Worm (Caenorhabditis elegans) whole organism, late embryonic: Measurements from ENCODE around the gene T05B11.4.

Experiments used
- C08G9.2 ChIP-seq: sonication (generic microtip); optimal IDR thresholded peaks from 2 replicates; lab custom pipeline; 2016; ENCODE audit warnings: mild to moderate bottlenecking, missing genetic modification characterization, moderate library complexity, missing compliant biosample characterization
- F13H6.1 ChIP-seq: sonication (generic microtip); optimal IDR thresholded peaks from 2 replicates; lab custom pipeline; 2016; ENCODE audit warnings: missing genetic modification characterization, missing compliant biosample characterization
- K02D7.2 ChIP-seq: sonication (generic microtip); optimal IDR thresholded peaks from 2 replicates; lab custom pipeline; 2017; ENCODE audit warnings: mild to moderate bottlenecking, missing genetic modification characterization, missing compliant biosample characterization
- K09A11.1 ChIP-seq: sonication (generic microtip); optimal IDR thresholded peaks from 2 replicates; lab custom pipeline; 2017; ENCODE audit warnings: antibody characterized with exemption, mild to moderate bottlenecking, missing genetic modification characterization, missing compliant biosample characterization; ENCODE audit not compliant: insufficient read depth
- T23F11.4 ChIP-seq: fragments of 200-800 bp; sonication (Bioruptor generic); optimal IDR thresholded peaks from 2 replicates; lab custom pipeline; 2018; ENCODE audit warnings: mild to moderate bottlenecking, missing genetic modification characterization, missing compliant biosample characterization
- Y22D7AL.16 ChIP-seq: sonication (generic microtip); optimal IDR thresholded peaks from 2 replicates; lab custom pipeline; 2016; ENCODE audit warnings: missing genetic modification characterization, missing compliant biosample characterization
- ama-1 ChIP-seq: fragments of 150-350 bp; optimal IDR thresholded peaks from 2 replicates; lab custom pipeline; 2014
- ceh-14 ChIP-seq: sonication (generic microtip); optimal IDR thresholded peaks from 2 replicates; lab custom pipeline; 2016; ENCODE audit warnings: missing genotype, missing genetic modification characterization, missing compliant biosample characterization
- ceh-18 ChIP-seq: sonication (generic microtip); optimal IDR thresholded peaks from 2 replicates; lab custom pipeline; 2016; ENCODE audit warnings: missing genetic modification characterization, missing compliant biosample characterization
- ceh-2 ChIP-seq: sonication (generic microtip); optimal IDR thresholded peaks from 2 replicates; lab custom pipeline; 2016; ENCODE audit warnings: missing genotype, missing genetic modification characterization, missing compliant biosample characterization
- ceh-22 ChIP-seq: sonication (generic microtip); optimal IDR thresholded peaks from 2 replicates; lab custom pipeline; 2017; ENCODE audit warnings: missing biosample characterization, missing genetic modification characterization
- ceh-34 ChIP-seq: sonication (generic microtip); optimal IDR thresholded peaks from 2 replicates; lab custom pipeline; 2016; ENCODE audit warnings: mild to moderate bottlenecking, missing genetic modification characterization, missing compliant biosample characterization
- ceh-45 ChIP-seq: fragments of 200-800 bp; sonication (Bioruptor generic); IDR thresholded peaks from 2 replicates; pipeline ENCODE4 v1.3.6; 2022; ENCODE audit warnings: missing genetic modification reagents, missing genetic modification characterization, missing compliant biosample characterization
- ceh-48 ChIP-seq: sonication (generic microtip); optimal IDR thresholded peaks from 2 replicates; lab custom pipeline; 2016; ENCODE audit warnings: missing genetic modification characterization, inconsistent platforms, missing compliant biosample characterization
- dmd-4 ChIP-seq: sonication (generic microtip); optimal IDR thresholded peaks from 2 replicates; lab custom pipeline; 2016; ENCODE audit warnings: borderline replicate concordance, missing genetic modification characterization, missing compliant biosample characterization
- ets-4 ChIP-seq: sonication (generic microtip); optimal IDR thresholded peaks from 2 replicates; lab custom pipeline; 2016; ENCODE audit warnings: missing genetic modification characterization, missing compliant biosample characterization
- eyg-1 ChIP-seq: sonication (generic microtip); optimal IDR thresholded peaks from 2 replicates; lab custom pipeline; 2016; ENCODE audit warnings: missing genotype, missing genetic modification characterization, missing compliant biosample characterization
- fkh-10 ChIP-seq: fragments of 150-350 bp; optimal IDR thresholded peaks from 2 replicates; lab custom pipeline; 2014; ENCODE audit warnings: missing biosample characterization, missing genetic modification reagents, missing genetic modification characterization
- fkh-6 ChIP-seq: sonication (generic microtip); optimal IDR thresholded peaks from 2 replicates; lab custom pipeline; 2016; ENCODE audit warnings: missing genetic modification characterization, missing compliant biosample characterization
- gmeb-2 ChIP-seq: sonication (generic microtip); optimal IDR thresholded peaks from 2 replicates; lab custom pipeline; 2016; ENCODE audit warnings: missing genetic modification characterization, inconsistent platforms, missing compliant biosample characterization
- lin-11 ChIP-seq: fragments of 200-800 bp; sonication (Bioruptor generic); optimal IDR thresholded peaks from 2 replicates; lab custom pipeline; 2018; ENCODE audit warnings: mild to moderate bottlenecking, missing genetic modification characterization, missing compliant biosample characterization
- mec-3 ChIP-seq: sonication (generic microtip); optimal IDR thresholded peaks from 2 replicates; lab custom pipeline; 2016; ENCODE audit warnings: borderline replicate concordance, missing genetic modification characterization, missing compliant biosample characterization
- nfya-1 ChIP-seq: sonication (generic microtip); optimal IDR thresholded peaks from 2 replicates; lab custom pipeline; 2017; ENCODE audit warnings: missing genetic modification characterization, mild to moderate bottlenecking, missing compliant biosample characterization, antibody characterized with exemption, moderate library complexity
- nhr-11 ChIP-seq: fragments of 150-350 bp; optimal IDR thresholded peaks from 2 replicates; lab custom pipeline; 2014; ENCODE audit warnings: missing biosample characterization, missing genetic modification characterization
- npax-4 ChIP-seq: sonication (generic microtip); optimal IDR thresholded peaks from 2 replicates; lab custom pipeline; 2016; ENCODE audit warnings: missing genetic modification characterization, missing compliant biosample characterization
- pag-3 ChIP-seq: sonication (generic microtip); optimal IDR thresholded peaks from 2 replicates; lab custom pipeline; 2016; ENCODE audit warnings: missing compliant biosample characterization, missing genetic modification characterization, borderline replicate concordance
- pha-2 ChIP-seq: sonication (generic microtip); optimal IDR thresholded peaks from 2 replicates; lab custom pipeline; 2017; ENCODE audit warnings: mild to moderate bottlenecking, missing genetic modification characterization, missing compliant biosample characterization
- pros-1 ChIP-seq: fragments of 150-350 bp; optimal IDR thresholded peaks from 2 replicates; lab custom pipeline; 2014; ENCODE audit warnings: missing biosample characterization, missing genetic modification reagents, missing genetic modification characterization
- ref-2 ChIP-seq: sonication (generic microtip); optimal IDR thresholded peaks from 2 replicates; lab custom pipeline; 2016; ENCODE audit warnings: missing genetic modification characterization, missing compliant biosample characterization
- rnt-1 ChIP-seq: sonication (generic microtip); optimal IDR thresholded peaks from 2 replicates; lab custom pipeline; 2016; ENCODE audit warnings: missing genetic modification characterization, missing compliant biosample characterization
- sdc-2 ChIP-seq: sonication (generic microtip); optimal IDR thresholded peaks from 2 replicates; lab custom pipeline; 2016; ENCODE audit warnings: missing genotype, missing genetic modification characterization, missing compliant biosample characterization
- sox-4 ChIP-seq: sonication (generic microtip); optimal IDR thresholded peaks from 2 replicates; lab custom pipeline; 2017; ENCODE audit warnings: mild to moderate bottlenecking, missing genetic modification characterization, inconsistent platforms, missing compliant biosample characterization
- tbx-2 ChIP-seq: sonication (generic microtip); optimal IDR thresholded peaks from 2 replicates; lab custom pipeline; 2016; ENCODE audit warnings: missing genetic modification characterization, missing compliant biosample characterization
- ttx-3 ChIP-seq: sonication (generic microtip); optimal IDR thresholded peaks from 2 replicates; lab custom pipeline; 2016; ENCODE audit warnings: missing genetic modification reagents, missing genetic modification characterization, missing compliant biosample characterization
- unc-42 ChIP-seq: sonication (generic microtip); optimal IDR thresholded peaks from 2 replicates; lab custom pipeline; 2016; ENCODE audit warnings: missing genotype, missing genetic modification characterization, missing compliant biosample characterization
- unc-55 ChIP-seq: sonication (generic microtip); optimal IDR thresholded peaks from 2 replicates; lab custom pipeline; 2017; ENCODE audit warnings: missing biosample characterization, missing genetic modification reagents, missing genetic modification characterization
- zip-5 ChIP-seq: sonication (generic microtip); optimal IDR thresholded peaks from 2 replicates; lab custom pipeline; 2016; ENCODE audit warnings: missing genetic modification characterization, missing compliant biosample characterization
- ztf-16 ChIP-seq: sonication (generic microtip); optimal IDR thresholded peaks from 2 replicates; lab custom pipeline; 2017; ENCODE audit warnings: missing genetic modification characterization, missing compliant biosample characterization

T05B11.4 gene

DNA sequence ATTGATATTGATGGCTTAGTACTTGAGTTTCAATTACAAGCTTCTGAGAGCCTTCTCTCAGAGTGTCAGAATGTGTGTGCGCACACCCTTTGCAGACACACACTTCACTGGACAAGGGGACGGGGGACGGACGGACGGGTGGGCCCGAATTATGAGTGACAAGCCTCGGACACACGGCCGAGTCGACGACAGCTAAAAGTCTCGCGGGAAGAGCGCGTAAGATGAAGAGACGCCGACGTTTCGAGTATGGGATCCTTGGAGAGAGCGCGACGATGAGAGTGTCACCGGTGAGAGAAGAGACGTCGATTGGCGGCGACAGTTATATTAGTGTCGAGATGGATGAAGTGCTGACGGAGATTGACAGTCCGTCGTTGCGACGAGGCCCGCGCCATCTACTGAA, 8.6 kb downstream of the T05B11.4 start:
- TF ChIP-seq nfya-1 (tag; lab: Kevin White, UChicago) (peak; percentile 17), lin-11 (tag; lab: Kevin White, UChicago) (no peak), pha-2 (tag; lab: Kevin White, UChicago) (peak; percentile 29), gmeb-2 (peak; percentile 25), ceh-34 (peak; percentile 17), unc-55 (GFP tag; lab: Kevin White, UChicago) (peak; percentile 99), ceh-18 (tag; lab: Kevin White, UChicago) (peak; percentile 40), rnt-1 (tag; lab: Kevin White, UChicago) (no peak), ztf-16 (no peak), ceh-14 (tag; lab: Kevin White, UChicago) (peak; percentile 48), ceh-2 (peak; percentile 25), ceh-22 (tag; lab: Kevin White, UChicago) (no peak), ref-2 (tag; lab: Kevin White, UChicago) (peak; percentile 39), tbx-2 (tag; lab: Kevin White, UChicago) (peak; percentile 70), ttx-3 (no peak), sox-4 (tag; lab: Kevin White, UChicago) (no peak), pag-3 (tag; lab: Kevin White, UChicago) (no peak), fkh-10 (GFP tag; lab: Kevin White, UChicago) (no peak), npax-4 (tag; lab: Kevin White, UChicago) (no peak), mec-3 (tag; lab: Kevin White, UChicago) (peak; percentile 34), nhr-11 (tag; lab: Kevin White, UChicago) (no peak), C08G9.2 (tag; lab: Kevin White, UChicago) (peak; percentile 42), sdc-2 (no peak), ceh-45 (GFP tag; lab: Robert Waterston, UW) (no peak), dmd-4 (tag; lab: Kevin White, UChicago) (peak; percentile 30), zip-5 (no peak), fkh-6 (tag; lab: Kevin White, UChicago) (peak; percentile 16)

DNA sequence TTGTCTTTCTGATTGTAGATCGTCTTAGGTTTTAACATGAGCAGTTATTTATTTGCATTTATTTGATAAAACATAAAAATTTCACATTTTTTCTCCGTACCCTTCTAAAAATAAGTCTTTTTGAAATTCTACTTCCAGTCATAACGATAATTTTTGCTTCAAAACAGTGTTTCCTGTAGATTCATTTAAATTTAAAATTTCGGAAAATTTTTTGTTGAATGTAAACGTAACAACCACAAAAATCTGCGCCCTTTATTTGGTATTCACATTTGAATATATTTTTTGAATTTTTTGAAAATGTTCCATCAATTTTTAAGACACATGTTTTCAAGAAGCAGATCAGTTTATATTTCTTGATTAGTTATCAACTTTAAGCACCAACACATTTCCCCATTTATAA, 9.1 kb downstream of the T05B11.4 start:
- TF ChIP-seq fkh-10 (GFP tag; lab: Kevin White, UChicago) (no peak), K02D7.2 (tag; lab: Kevin White, UChicago) (no peak), npax-4 (tag; lab: Kevin White, UChicago) (no peak), unc-42 (tag; lab: Kevin White, UChicago) (no peak), eyg-1 (tag; lab: Kevin White, UChicago) (no peak), ztf-16 (no peak), ceh-48 (tag; lab: Kevin White, UChicago) (no peak), F13H6.1 (no peak), T23F11.4 (GFP tag; lab: Kevin White, UChicago) (no peak), ceh-45 (GFP tag; lab: Robert Waterston, UW) (no peak), mec-3 (tag; lab: Kevin White, UChicago) (no peak), ttx-3 (no peak), ets-4 (tag; lab: Kevin White, UChicago) (no peak), fkh-6 (tag; lab: Kevin White, UChicago) (no peak), pag-3 (tag; lab: Kevin White, UChicago) (no peak)

- TF ChIP-seq ceh-48 (tag; lab: Kevin White, UChicago) (no peak), fkh-6 (tag; lab: Kevin White, UChicago) (no peak), pros-1 (tag; lab: Kevin White, UChicago) (no peak), zip-5 (no peak), C08G9.2 (tag; lab: Kevin White, UChicago) (no peak), ceh-34 (no peak), K09A11.1 (tag; lab: Kevin White, UChicago) (no peak), nhr-11 (tag; lab: Kevin White, UChicago) (no peak), nfya-1 (tag; lab: Kevin White, UChicago) (no peak), Y22D7AL.16 (tag; lab: Kevin White, UChicago) (no peak), ama-1 (lab: Kevin White, UChicago) (no peak), ttx-3 (no peak), dmd-4 (tag; lab: Kevin White, UChicago) (no peak)
Observed at ce11 chrV:7744068-7744467, 10.4 kb downstream of the T05B11.4 start.
